Worm (Caenorhabditis elegans): Measurements from ENCODE around the gene spin-3.

- TF ChIP-seq pqm-1 (tag; optimal IDR thresholded peaks at IDR 0.05) (no peak), skn-1 (tag; optimal IDR thresholded peaks at IDR 0.05) (no peak), unc-62 (GFP tag; optimal IDR thresholded peaks at IDR 0.05) (no peak), hlh-4 (tag; optimal IDR thresholded peaks at IDR 0.05) (no peak), nhr-28 (tag; optimal IDR thresholded peaks at IDR 0.05) (no peak), ceh-82 (tag; optimal IDR thresholded peaks at IDR 0.05) (no peak), hpl-2 (GFP tag; optimal IDR thresholded peaks at IDR 0.05) (no peak)
Observed at ce11 chrX:13116380-13116779, 13.7 kb upstream of the spin-3 start.
